Worm (Caenorhabditis elegans) whole organism, L4 larva: ENCODE data around the gene ell-1.

Experiments
- R02D3.7 ChIP-seq: fragments of 150-350 bp; sonication (generic microtip); optimal IDR thresholded peaks from 3 replicates; lab custom pipeline; 2014; ENCODE audit warnings: missing biosample characterization, missing genetic modification characterization
- ceh-82 ChIP-seq: sonication (generic microtip); optimal IDR thresholded peaks from 2 replicates; lab custom pipeline; 2017; ENCODE audit warnings: missing biosample characterization, missing genetic modification characterization
- fkh-10 ChIP-seq: fragments of 150-350 bp; optimal IDR thresholded peaks from 2 replicates; lab custom pipeline; 2014; ENCODE audit warnings: missing biosample characterization, missing genetic modification reagents, missing genetic modification characterization
- hlh-11 ChIP-seq: fragments of 200-800 bp; sonication (Bioruptor generic); optimal IDR thresholded peaks from 2 replicates; lab custom pipeline; 2018; ENCODE audit warnings: mild to moderate bottlenecking, missing genetic modification characterization, missing compliant biosample characterization

DNA sequence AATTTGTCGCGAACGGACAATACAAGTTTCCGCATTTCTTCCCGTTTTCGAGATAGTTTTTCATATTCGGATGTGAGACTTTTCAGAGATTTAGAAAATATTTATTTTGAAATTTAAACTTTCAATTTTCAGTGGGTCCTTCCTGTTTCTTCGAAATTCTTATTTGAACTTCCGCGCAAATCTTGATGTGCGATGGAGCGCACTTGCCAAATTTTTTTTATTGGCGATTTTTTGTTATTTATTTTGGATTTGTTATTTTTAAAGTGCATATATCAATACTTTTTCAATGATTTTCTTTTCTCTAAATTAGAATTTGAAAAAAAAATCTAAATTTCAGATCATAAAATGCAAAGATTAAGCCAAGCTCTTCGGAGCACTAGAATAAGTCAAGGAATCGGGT lies 36.9 kb upstream of the ell-1 start, which contains the start of gene sars-2:
- TF ChIP-seq ceh-82 (tag; lab: Kevin White, UChicago) (no peak), fkh-10 (GFP tag; lab: Kevin White, UChicago) (no peak), R02D3.7 (tag; lab: Kevin White, UChicago) (no peak), hlh-11 (tag; lab: Kevin White, UChicago) (no peak)
